Worm (Caenorhabditis elegans): ENCODE results near the gene F56A8.9.

The F56A8.9 gene

DNA sequence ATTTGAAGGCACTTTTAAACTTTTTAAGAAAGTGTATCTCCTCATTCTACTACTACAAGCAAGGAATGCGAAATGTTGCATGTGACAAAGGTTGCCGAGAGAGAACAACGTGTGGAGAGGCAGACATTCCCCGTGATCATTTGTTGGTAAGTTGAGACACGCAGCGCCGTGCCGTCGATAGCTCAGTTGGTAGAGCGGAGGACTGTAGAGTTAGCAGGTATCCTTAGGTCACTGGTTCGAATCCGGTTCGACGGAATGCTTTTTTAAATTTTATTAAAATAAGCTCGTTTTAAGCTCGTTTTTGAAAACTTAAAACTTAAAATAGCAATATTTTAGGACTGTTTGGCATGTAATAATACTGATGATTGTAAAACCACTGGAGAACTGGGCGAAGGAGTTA, 30.1 kb upstream of the F56A8.9 start (continued):
- TF ChIP-seq sox-2 (GFP tag; IDR thresholded peaks at IDR 0.05) (no peak), Y22D7AL.16 (tag; optimal IDR thresholded peaks at IDR 0.05) (no peak), lin-11 (tag; optimal IDR thresholded peaks at IDR 0.05) (no peak), odd-2 (tag; optimal IDR thresholded peaks at IDR 0.05) (no peak), nfya-1 (tag; optimal IDR thresholded peaks at IDR 0.05) (no peak), ceh-14 (tag; optimal IDR thresholded peaks at IDR 0.05) (no peak), C08G9.2 (tag; optimal IDR thresholded peaks at IDR 0.05) (no peak), sdc-2 (tag; optimal IDR thresholded peaks at IDR 0.05) (no peak), ets-4 (tag; optimal IDR thresholded peaks at IDR 0.05) (no peak), eyg-1 (tag; optimal IDR thresholded peaks at IDR 0.05) (no peak), ref-2 (tag; optimal IDR thresholded peaks at IDR 0.05) (no peak), hlh-15 (tag; optimal IDR thresholded peaks at IDR 0.05) (no peak)

DNA sequence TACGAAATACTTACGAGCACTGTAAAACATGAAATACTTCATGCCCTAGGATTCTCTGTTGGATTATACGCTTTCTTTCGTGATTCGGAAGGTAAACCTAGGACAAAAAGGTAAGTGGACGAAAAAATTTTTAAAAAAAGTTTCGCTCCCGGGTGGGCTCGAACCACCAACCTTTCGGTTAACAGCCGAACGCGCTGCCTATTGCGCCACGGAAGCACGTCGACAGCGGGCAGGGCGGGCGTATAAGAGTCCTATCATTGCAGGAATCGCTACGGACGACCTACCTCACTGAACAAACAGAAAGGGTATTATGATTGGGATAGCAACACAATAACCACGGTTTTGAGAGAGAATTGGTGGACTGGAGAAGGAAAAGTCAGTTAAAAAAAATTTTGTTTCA, 29.5 kb upstream of the F56A8.9 start:
- TF ChIP-seq che-1 (tag; optimal IDR thresholded peaks at IDR 0.05): no peak
- peak; percentile 68 for TF ChIP-seq C38D4.7 (GFP tag; optimal IDR thresholded peaks at IDR 0.05)
- no peak for TF ChIP-seq ets-4 (tag; optimal IDR thresholded peaks at IDR 0.05)
- TF ChIP-seq hlh-8 (tag; optimal IDR thresholded peaks at IDR 0.05): no peak
- no peak for TF ChIP-seq zip-5 (tag; optimal IDR thresholded peaks at IDR 0.05)
- TF ChIP-seq unc-3 (GFP tag; conservative IDR thresholded peaks at IDR 0.05): 0 out of 2 replicates have a peak, but pooled peaks have one; percentile 11
- TF ChIP-seq unc-3 (tag; optimal IDR thresholded peaks at IDR 0.05): no peak
- TF ChIP-seq ref-2 (tag; optimal IDR thresholded peaks at IDR 0.05): peak; percentile 24
- peak; percentile 6 for TF ChIP-seq rnt-1 (tag; optimal IDR thresholded peaks at IDR 0.05)
- TF ChIP-seq sox-2 (GFP tag; IDR thresholded peaks at IDR 0.05): no peak
- no peak for TF ChIP-seq ceh-45 (GFP tag; IDR thresholded peaks at IDR 0.05)
- no peak for TF ChIP-seq unc-86 (tag; optimal IDR thresholded peaks at IDR 0.05)
- peak; percentile 25 for TF ChIP-seq sdc-2 (tag; optimal IDR thresholded peaks at IDR 0.05)
- peak; percentile 5 for TF ChIP-seq tbx-2 (tag; optimal IDR thresholded peaks at IDR 0.05)
- TF ChIP-seq nhr-232 (tag; optimal IDR thresholded peaks at IDR 0.05): peak; percentile 28
- no peak for TF ChIP-seq unc-55 (GFP tag; optimal IDR thresholded peaks at IDR 0.05)
- peak; percentile 24 for TF ChIP-seq Y22D7AL.16 (tag; optimal IDR thresholded peaks at IDR 0.05)
- no peak for TF ChIP-seq pqm-1 (tag; optimal IDR thresholded peaks at IDR 0.05)
- no peak for TF ChIP-seq npax-4 (tag; optimal IDR thresholded peaks at IDR 0.05)
- no peak for TF ChIP-seq ceh-30 (tag; optimal IDR thresholded peaks at IDR 0.05)
- TF ChIP-seq syd-9 (tag; optimal IDR thresholded peaks at IDR 0.05): no peak
- TF ChIP-seq pax-1 (tag; optimal IDR thresholded peaks at IDR 0.05): no peak
- no peak for TF ChIP-seq elt-4 (tag; optimal IDR thresholded peaks at IDR 0.05)
- TF ChIP-seq ceh-48 (tag; optimal IDR thresholded peaks at IDR 0.05): no peak
- no peak for TF ChIP-seq F13H6.1 (tag; optimal IDR thresholded peaks at IDR 0.05)
- TF ChIP-seq T23F11.4 (GFP tag; optimal IDR thresholded peaks at IDR 0.05): no peak
- no peak for TF ChIP-seq ceh-24 (tag; optimal IDR thresholded peaks at IDR 0.05)
- TF ChIP-seq K02D7.2 (tag; optimal IDR thresholded peaks at IDR 0.05): peak; percentile 60
- no peak for TF ChIP-seq pag-3 (tag; optimal IDR thresholded peaks at IDR 0.05; ENCODE audit: borderline replicate concordance)
- TF ChIP-seq ceh-9 (tag; optimal IDR thresholded peaks at IDR 0.05): no peak
- no peak for TF ChIP-seq ceh-2 (tag; optimal IDR thresholded peaks at IDR 0.05)
- TF ChIP-seq pha-2 (tag; optimal IDR thresholded peaks at IDR 0.05): peak; percentile 3
- TF ChIP-seq madf-2 (tag; optimal IDR thresholded peaks at IDR 0.05): no peak
- TF ChIP-seq C08G9.2 (tag; optimal IDR thresholded peaks at IDR 0.05): peak; percentile 31
- TF ChIP-seq dmd-4 (tag; optimal IDR thresholded peaks at IDR 0.05; ENCODE audit: borderline replicate concordance): no peak
- peak; percentile 31 for TF ChIP-seq ttx-3 (tag; optimal IDR thresholded peaks at IDR 0.05)
- TF ChIP-seq pat-9 (tag; optimal IDR thresholded peaks at IDR 0.05): peak; percentile 20
- TF ChIP-seq hlh-6 (tag; optimal IDR thresholded peaks at IDR 0.05): peak; percentile 25
- no peak for TF ChIP-seq ceh-19 (GFP tag; optimal IDR thresholded peaks at IDR 0.05)
- no peak for TF ChIP-seq fax-1 (tag; optimal IDR thresholded peaks at IDR 0.05)
- TF ChIP-seq lin-11 (tag; optimal IDR thresholded peaks at IDR 0.05): peak; percentile 9
- TF ChIP-seq ama-1 (optimal IDR thresholded peaks at IDR 0.05): no peak
- peak; percentile 33 for TF ChIP-seq nfya-1 (tag; optimal IDR thresholded peaks at IDR 0.05)
- peak; percentile 24 for TF ChIP-seq sox-4 (tag; optimal IDR thresholded peaks at IDR 0.05)
- TF ChIP-seq gmeb-2 (tag; optimal IDR thresholded peaks at IDR 0.05): peak; percentile 61
- no peak for TF ChIP-seq ceh-18 (tag; optimal IDR thresholded peaks at IDR 0.05)
- TF ChIP-seq lim-6 (tag; optimal IDR thresholded peaks at IDR 0.05): no peak
- TF ChIP-seq ceh-22 (tag; optimal IDR thresholded peaks at IDR 0.05): no peak

All from whole organism, late embryonic.